Worm (Caenorhabditis elegans): ENCODE data around the gene srz-23.

DNA sequence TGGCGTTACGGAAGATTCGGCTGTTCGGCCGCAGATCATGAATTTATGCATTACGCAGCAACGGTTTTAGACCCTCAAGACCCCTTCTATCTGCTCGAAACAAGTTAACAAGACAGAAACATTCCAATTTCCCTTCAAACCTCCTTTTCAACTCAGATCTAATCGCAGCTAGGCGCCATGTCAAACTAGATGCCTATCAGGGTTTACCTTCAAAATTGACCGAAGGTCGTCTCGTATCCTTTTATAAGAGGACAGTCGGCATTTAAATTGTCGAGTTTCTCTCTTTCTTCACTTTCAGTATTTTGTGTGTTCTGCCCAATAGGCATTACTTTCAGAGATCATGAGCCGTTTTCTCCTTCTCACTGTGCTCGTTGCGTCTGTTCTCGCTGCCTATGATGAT lies 15.4 kb upstream of the srz-23 start, which contains the start of gene grd-13:
- TF ChIP-seq hmbx-1 (tag; optimal IDR thresholded peaks at IDR 0.05) = no peak
- no peak for TF ChIP-seq hnd-1 (tag; optimal IDR thresholded peaks at IDR 0.05)
- no peak for TF ChIP-seq hmg-4 (GFP tag; optimal IDR thresholded peaks at IDR 0.05)
- TF ChIP-seq F13C5.2 (tag; optimal IDR thresholded peaks at IDR 0.05) = no peak
- no peak for TF ChIP-seq B0310.2 (tag; optimal IDR thresholded peaks at IDR 0.05)
- TF ChIP-seq aly-1 (tag; optimal IDR thresholded peaks at IDR 0.05) = no peak
- TF ChIP-seq scrt-1 (GFP tag; IDR thresholded peaks at IDR 0.05) = no peak
- no peak for TF ChIP-seq ets-7 (tag; optimal IDR thresholded peaks at IDR 0.05)
- no peak for TF ChIP-seq ama-1 (optimal IDR thresholded peaks at IDR 0.05)
- no peak for TF ChIP-seq ceh-36 (tag; optimal IDR thresholded peaks at IDR 0.05)
- no peak for TF ChIP-seq tbx-37 (GFP tag; conservative IDR thresholded peaks at IDR 0.05)
- TF ChIP-seq ceh-13 (GFP tag; optimal IDR thresholded peaks at IDR 0.05) = no peak

Measured in whole organism, early embryonic.